Worm (Caenorhabditis elegans) whole organism, L2 larva: ENCODE measurements around the gene ZK1240.3.

Source experiments
- R02D3.7 ChIP-seq: fragments of 150-350 bp; optimal IDR thresholded peaks from 2 replicates; lab custom pipeline; 2014; ENCODE audit warnings: missing biosample characterization, missing genetic modification characterization
- ZK546.5 ChIP-seq: sonication (generic microtip); optimal IDR thresholded peaks from 2 replicates; lab custom pipeline; 2017; ENCODE audit warnings: missing biosample characterization, missing genetic modification characterization
- ama-1 ChIP-seq: fragments of 150-350 bp; optimal IDR thresholded peaks from 2 replicates; lab custom pipeline; 2018; ENCODE audit warnings: inconsistent platforms
- blmp-1 ChIP-seq: sonication (generic microtip); optimal IDR thresholded peaks from 2 replicates; lab custom pipeline; 2017; ENCODE audit warnings: missing genetic modification characterization, mild to moderate bottlenecking, missing compliant biosample characterization, antibody characterized with exemption, moderate library complexity; ENCODE audit not compliant: insufficient read depth
- elt-3 ChIP-seq: sonication (generic microtip); optimal IDR thresholded peaks from 2 replicates; lab custom pipeline; 2017; ENCODE audit warnings: missing biosample characterization, missing genetic modification characterization
- lin-11 ChIP-seq: fragments of 150-350 bp; sonication (generic microtip); optimal IDR thresholded peaks from 2 replicates; lab custom pipeline; 2014; ENCODE audit warnings: missing biosample characterization, missing genetic modification characterization, inconsistent platforms, mixed read lengths
- lin-13 ChIP-seq: fragments of 150-350 bp; optimal IDR thresholded peaks from 2 replicates; lab custom pipeline; 2014; ENCODE audit warnings: missing biosample characterization, missing genetic modification reagents, missing genetic modification characterization
- mab-5 ChIP-seq: fragments of 150-350 bp; optimal IDR thresholded peaks from 2 replicates; lab custom pipeline; 2014; ENCODE audit warnings: missing biosample characterization, missing genetic modification characterization
- mdl-1 ChIP-seq, 2 experiments: fragments of 150-350 bp in 1 of 2; sonication (generic microtip) in 1 of 2; optimal IDR thresholded peaks; 2 replicates each; lab custom pipeline; 2017; ENCODE audit warnings: missing biosample characterization in 2 of 2, missing genetic modification characterization in 2 of 2
- nhr-11 ChIP-seq: fragments of 150-350 bp; optimal IDR thresholded peaks from 2 replicates; lab custom pipeline; 2014; ENCODE audit warnings: missing biosample characterization, missing genetic modification characterization
- nhr-12 ChIP-seq: fragments of 150-350 bp; optimal IDR thresholded peaks from 2 replicates; lab custom pipeline; 2014; ENCODE audit warnings: missing biosample characterization, missing genetic modification characterization
- unc-55 ChIP-seq: fragments of 150-350 bp; sonication (generic microtip); optimal IDR thresholded peaks from 3 replicates; lab custom pipeline; 2014; ENCODE audit warnings: missing biosample characterization, missing genetic modification reagents, missing genetic modification characterization
- zag-1 ChIP-seq: fragments of 150-350 bp; optimal IDR thresholded peaks from 2 replicates; lab custom pipeline; 2014; ENCODE audit warnings: missing biosample characterization, missing genetic modification characterization
- ztf-4 ChIP-seq: fragments of 150-350 bp; optimal IDR thresholded peaks from 2 replicates; lab custom pipeline; 2014; ENCODE audit warnings: missing biosample characterization, missing genetic modification characterization

DNA sequence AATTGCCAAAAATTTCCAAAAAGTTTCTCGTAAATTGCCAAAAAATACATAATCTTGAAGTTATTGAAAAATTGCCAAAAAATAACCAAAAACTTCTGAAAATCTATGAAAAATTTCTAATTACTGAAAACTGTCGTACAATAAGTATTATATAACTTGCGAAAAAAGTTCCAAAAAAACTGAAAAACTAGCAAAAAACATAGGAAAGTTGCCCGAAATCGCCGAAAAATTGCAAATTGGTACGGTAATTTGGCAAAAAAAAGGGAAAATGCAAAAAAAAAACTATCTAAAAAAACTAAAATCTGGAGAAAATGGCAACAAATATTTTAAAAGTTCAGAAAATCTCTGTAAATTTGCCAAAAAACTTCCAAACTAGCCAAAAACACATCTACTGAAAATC lies 21.4 kb downstream of the ZK1240.3 start, which contains the start of gene enri-1:
- TF ChIP-seq nhr-12 (tag; lab: Kevin White, UChicago) (no peak), mab-5 (no peak), mdl-1 (tag; optimal IDR thresholded peaks at IDR 0.05; lab: Kevin White, UChicago) (no peak), elt-3 (no peak), lin-13 (no peak), ama-1 (lab: Kevin White, UChicago) (no peak), nhr-11 (no peak), lin-11 (tag; lab: Kevin White, UChicago) (no peak), ZK546.5 (tag; lab: Kevin White, UChicago) (no peak), R02D3.7 (tag; lab: Kevin White, UChicago) (no peak), zag-1 (tag; lab: Kevin White, UChicago) (no peak), blmp-1 (tag; lab: Kevin White, UChicago) (no peak), ztf-4 (tag; lab: Kevin White, UChicago) (no peak), unc-55 (GFP tag; lab: Kevin White, UChicago) (no peak)
